Worm (Caenorhabditis elegans): Measurements from ENCODE around the gene str-45.
"Not testable (repeated sequence)": the region's sequence is repeated elsewhere in the genome, so short reads cannot be mapped to it uniquely, and the experiment has no call there.

Gene str-45

ce11 chrV:15158691-15159090 is at the start of gene str-45:
TSS of gene str-45 (plus strand) at chrV:15158991.
- no peak for TF ChIP-seq unc-62 (GFP tag; optimal IDR thresholded peaks at IDR 0.05)

ce11 chrV:15109260-15109659 is 49.5 kb upstream of the str-45 start, which contains the start of gene Y75B12A.2:
TSS of gene Y75B12A.2 (plus strand) at chrV:15109560.
- TF ChIP-seq unc-62 (GFP tag; optimal IDR thresholded peaks at IDR 0.05): no peak

- TF ChIP-seq unc-62 (GFP tag; optimal IDR thresholded peaks at IDR 0.05): no peak
Observed at ce11 chrV:15111660-15112059, 47.1 kb upstream of the str-45 start, which contains the start of gene T01G5.7. TSS of gene T01G5.7 (plus strand) at chrV:15111960.

ce11 chrV:15113992-15114391 is 44.8 kb upstream of the str-45 start, which contains the start of gene T01G5.6:
TSS of gene T01G5.6 (minus strand) at chrV:15114092.
- TF ChIP-seq unc-62 (GFP tag; optimal IDR thresholded peaks at IDR 0.05): no peak

ce11 chrV:15115968-15116367 is 42.8 kb upstream of the str-45 start, which contains the start of gene T01G5.8:
TSS of gene T01G5.8 (plus strand) at chrV:15116268.
- not testable (repeated sequence) for TF ChIP-seq unc-62 (GFP tag; optimal IDR thresholded peaks at IDR 0.05)

ce11 chrV:15119517-15119916 is 39.3 kb upstream of the str-45 start, which contains the start of gene flor-1:
TSS of gene flor-1 (minus strand) at chrV:15119617.
- no peak for TF ChIP-seq unc-62 (GFP tag; optimal IDR thresholded peaks at IDR 0.05)

- TF ChIP-seq unc-62 (GFP tag; optimal IDR thresholded peaks at IDR 0.05): not testable (repeated sequence)
Observed at ce11 chrV:15125162-15125561, 33.6 kb upstream of the str-45 start, which contains the start of gene ugt-30. TSS of gene ugt-30 (minus strand) at chrV:15125262.

ce11 chrV:15127413-15127812 is 31.4 kb upstream of the str-45 start, which contains the start of gene srj-27:
TSS of gene srj-27 (minus strand) at chrV:15127513.
- no peak for TF ChIP-seq unc-62 (GFP tag; optimal IDR thresholded peaks at IDR 0.05)

- no peak for TF ChIP-seq unc-62 (GFP tag; optimal IDR thresholded peaks at IDR 0.05)
Observed at ce11 chrV:15127955-15128354, 30.8 kb upstream of the str-45 start, which contains the start of gene srr-7. TSS of gene srr-7 (plus strand) at chrV:15128255.

- TF ChIP-seq unc-62 (GFP tag; optimal IDR thresholded peaks at IDR 0.05): no peak
Observed at ce11 chrV:15132423-15132822, 26.4 kb upstream of the str-45 start, which contains the start of gene str-171. TSS of gene str-171 (minus strand) at chrV:15132523.

ce11 chrV:15133812-15134211 is 25.0 kb upstream of the str-45 start:
- no peak for TF ChIP-seq unc-62 (GFP tag; optimal IDR thresholded peaks at IDR 0.05)

- no peak for TF ChIP-seq unc-62 (GFP tag; optimal IDR thresholded peaks at IDR 0.05)
Observed at ce11 chrV:15136772-15137171, 22.0 kb upstream of the str-45 start, which contains the start of gene aipl-1. TSS of gene aipl-1 (minus strand) at chrV:15136801.

- TF ChIP-seq unc-62 (GFP tag; optimal IDR thresholded peaks at IDR 0.05): no peak
Observed at ce11 chrV:15139811-15140210, 19.0 kb upstream of the str-45 start.

ce11 chrV:15140247-15140646 is 18.5 kb upstream of the str-45 start, which contains the start of gene K08F9.3:
TSS of gene K08F9.3 (plus strand) at chrV:15140547.
- no peak for TF ChIP-seq unc-62 (GFP tag; optimal IDR thresholded peaks at IDR 0.05)

- no peak for TF ChIP-seq unc-62 (GFP tag; optimal IDR thresholded peaks at IDR 0.05)
Observed at ce11 chrV:15143285-15143684, 15.5 kb upstream of the str-45 start, which contains the start of gene K08F9.1. TSS of gene K08F9.1 (minus strand) at chrV:15143385.

- TF ChIP-seq unc-62 (GFP tag; optimal IDR thresholded peaks at IDR 0.05): no peak
Observed at ce11 chrV:15143798-15144197, 15.0 kb upstream of the str-45 start, which contains the start of gene K08F9.4. TSS of gene K08F9.4 (plus strand) at chrV:15144019.

- no peak for TF ChIP-seq unc-62 (GFP tag; optimal IDR thresholded peaks at IDR 0.05)
Observed at ce11 chrV:15147776-15148175, 11.0 kb upstream of the str-45 start, which contains the start of gene T09F5.20. TSS of gene T09F5.20 (minus strand) at chrV:15147876.

Data from whole organism, dauer.